Worm (Caenorhabditis elegans) whole organism, late embryonic: ENCODE data around the gene T17A3.12.

Source experiments
- F13H6.1 ChIP-seq: sonication (generic microtip); optimal IDR thresholded peaks from 2 replicates; lab custom pipeline; 2016; ENCODE audit warnings: missing genetic modification characterization, missing compliant biosample characterization
- Y22D7AL.16 ChIP-seq: sonication (generic microtip); optimal IDR thresholded peaks from 2 replicates; lab custom pipeline; 2016; ENCODE audit warnings: missing genetic modification characterization, missing compliant biosample characterization
- ama-1 ChIP-seq: fragments of 150-350 bp; optimal IDR thresholded peaks from 2 replicates; lab custom pipeline; 2014
- dmd-4 ChIP-seq: sonication (generic microtip); optimal IDR thresholded peaks from 2 replicates; lab custom pipeline; 2016; ENCODE audit warnings: borderline replicate concordance, missing genetic modification characterization, missing compliant biosample characterization
- elt-2 ChIP-seq: sonication (generic microtip); optimal IDR thresholded peaks from 2 replicates; lab custom pipeline; 2016; ENCODE audit warnings: missing genetic modification reagents, missing genetic modification characterization, missing compliant biosample characterization
- ets-4 ChIP-seq: sonication (generic microtip); optimal IDR thresholded peaks from 2 replicates; lab custom pipeline; 2016; ENCODE audit warnings: missing genetic modification characterization, missing compliant biosample characterization
- hlh-15 ChIP-seq: sonication (generic microtip); optimal IDR thresholded peaks from 2 replicates; lab custom pipeline; 2016; ENCODE audit warnings: missing genetic modification characterization, missing compliant biosample characterization
- nfya-1 ChIP-seq: sonication (generic microtip); optimal IDR thresholded peaks from 2 replicates; lab custom pipeline; 2017; ENCODE audit warnings: missing genetic modification characterization, mild to moderate bottlenecking, missing compliant biosample characterization, antibody characterized with exemption, moderate library complexity
- nhr-11 ChIP-seq: fragments of 150-350 bp; optimal IDR thresholded peaks from 2 replicates; lab custom pipeline; 2014; ENCODE audit warnings: missing biosample characterization, missing genetic modification characterization
- pax-1 ChIP-seq: fragments of 150-350 bp; optimal IDR thresholded peaks from 2 replicates; lab custom pipeline; 2014; ENCODE audit warnings: missing biosample characterization, missing genetic modification characterization
- pha-4 ChIP-seq: fragments of 150-350 bp; optimal IDR thresholded peaks from 2 replicates; lab custom pipeline; 2018; ENCODE audit warnings: missing biosample characterization, missing genetic modification reagents, missing genetic modification characterization
- zip-5 ChIP-seq: sonication (generic microtip); optimal IDR thresholded peaks from 2 replicates; lab custom pipeline; 2016; ENCODE audit warnings: missing genetic modification characterization, missing compliant biosample characterization

DNA sequence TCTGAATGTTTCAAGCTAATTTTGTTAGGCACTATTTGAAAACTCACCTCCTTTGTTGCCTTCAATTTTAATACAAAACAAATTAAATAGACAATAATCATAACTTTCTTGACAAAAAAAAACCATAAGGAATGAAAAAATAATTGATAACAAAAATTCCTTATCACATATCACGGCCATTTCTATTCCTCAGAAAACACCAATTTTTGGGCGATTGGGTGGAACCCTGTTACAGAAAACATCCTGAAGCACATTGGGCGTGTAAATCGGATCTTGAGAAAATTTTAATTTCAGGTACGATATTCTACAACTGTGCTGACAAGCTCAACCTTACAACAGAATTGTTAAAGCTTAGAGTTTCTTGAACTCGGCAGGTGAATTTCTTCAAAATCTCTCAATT, 19.8 kb upstream of the T17A3.12 start, which contains the start of gene F40G9.8:
- TF ChIP-seq ets-4 (tag; lab: Kevin White, UChicago), result no peak
- no peak for TF ChIP-seq nfya-1 (tag; lab: Kevin White, UChicago)
- no peak for TF ChIP-seq Y22D7AL.16 (tag; lab: Kevin White, UChicago)
- no peak for TF ChIP-seq F13H6.1 (tag; lab: Kevin White, UChicago)
- no peak for TF ChIP-seq ama-1 (lab: Kevin White, UChicago)
- no peak for TF ChIP-seq pax-1
- TF ChIP-seq nhr-11 (tag; lab: Kevin White, UChicago), result no peak
- no peak for TF ChIP-seq hlh-15 (tag; lab: Kevin White, UChicago)
- TF ChIP-seq elt-2, result no peak
- TF ChIP-seq dmd-4 (tag; lab: Kevin White, UChicago), result no peak
- no peak for TF ChIP-seq zip-5
- TF ChIP-seq pha-4 (tag; lab: Kevin White, UChicago), result no peak
